Fruit fly (Drosophila melanogaster) whole organism, prepupa: ENCODE measurements around the gene AdamTS-B.

Source experiments
- CG10631 ChIP-seq: fragments of 200-800 bp; sonication (Bioruptor generic); optimal IDR thresholded peaks from 2 replicates; lab custom pipeline; 2016; ENCODE audit warnings: missing biosample characterization, missing genetic modification characterization
- CG10669 ChIP-seq: fragments of 200-800 bp; sonication (Bioruptor generic); optimal IDR thresholded peaks from 3 replicates; lab custom pipeline; 2018; ENCODE audit warnings: missing biosample characterization, mild to moderate bottlenecking, missing genetic modification characterization, moderate library complexity
- CG11294 ChIP-seq: fragments of 200-800 bp; sonication (Bioruptor generic); IDR thresholded peaks from 2 replicates; pipeline ENCODE4 v1.3.6; 2022; ENCODE audit warnings: missing biosample characterization, missing genetic modification characterization
- CG11762 ChIP-seq: fragments of 200-800 bp; sonication (Bioruptor generic); optimal IDR thresholded peaks from 3 replicates; lab custom pipeline; 2016; ENCODE audit warnings: missing biosample characterization, missing genetic modification characterization; ENCODE audit not compliant: insufficient read depth
- CG15336 ChIP-seq: fragments of 200-800 bp; sonication (Bioruptor generic); IDR thresholded peaks from 2 replicates; pipeline ENCODE4 v1.3.6; 2022; ENCODE audit warnings: missing biosample characterization, missing genetic modification characterization
- CG3032 ChIP-seq: fragments of 200-800 bp; optimal IDR thresholded peaks from 2 replicates; lab custom pipeline; 2019; ENCODE audit warnings: missing biosample characterization, mild to moderate bottlenecking, missing genetic modification characterization, moderate library complexity
- CG31627 ChIP-seq: fragments of 200-800 bp; sonication (Bioruptor generic); optimal IDR thresholded peaks from 3 replicates; lab custom pipeline; 2016; ENCODE audit warnings: missing biosample characterization, missing genetic modification characterization
- CG32006 ChIP-seq: fragments of 200-800 bp; sonication (Bioruptor generic); optimal IDR thresholded peaks from 3 replicates; lab custom pipeline; 2017; ENCODE audit warnings: missing biosample characterization, mild to moderate bottlenecking, missing genetic modification characterization
- CG34406 ChIP-seq: fragments of 200-800 bp; sonication (Bioruptor generic); optimal IDR thresholded peaks from 3 replicates; lab custom pipeline; 2016; ENCODE audit warnings: missing biosample characterization, missing genetic modification characterization
- CG6276 ChIP-seq: fragments of 200-800 bp; sonication (Bioruptor generic); optimal IDR thresholded peaks from 2 replicates; lab custom pipeline; 2017; ENCODE audit warnings: missing biosample characterization, mild to moderate bottlenecking, missing genetic modification characterization
- CG6792 ChIP-seq: fragments of 200-800 bp; sonication (Bioruptor generic); optimal IDR thresholded peaks from 3 replicates; lab custom pipeline; 2016; ENCODE audit warnings: missing biosample characterization, missing genetic modification characterization
- CG6808 ChIP-seq: fragments of 200-800 bp; sonication (Bioruptor generic); optimal IDR thresholded peaks from 3 replicates; lab custom pipeline; 2017; ENCODE audit warnings: missing biosample characterization, missing genetic modification characterization, mild to moderate bottlenecking, moderate library complexity, missing genetic modification reagents
- CG6854 ChIP-seq: fragments of 200-800 bp; sonication (Bioruptor generic); optimal IDR thresholded peaks from 2 replicates; lab custom pipeline; 2017; ENCODE audit warnings: missing biosample characterization, mild to moderate bottlenecking, missing genetic modification characterization
- CG7368 ChIP-seq: fragments of 200-800 bp; sonication (Bioruptor generic); optimal IDR thresholded peaks from 3 replicates; lab custom pipeline; 2016; ENCODE audit warnings: missing biosample characterization, missing genetic modification characterization
- CG8632 ChIP-seq: fragments of 200-800 bp; sonication (Bioruptor generic); optimal IDR thresholded peaks from 3 replicates; lab custom pipeline; 2016; ENCODE audit warnings: missing biosample characterization, missing genetic modification characterization
- CG9139 ChIP-seq: fragments of 200-800 bp; sonication (Bioruptor generic); optimal IDR thresholded peaks from 3 replicates; lab custom pipeline; 2017; ENCODE audit warnings: missing biosample characterization, mild to moderate bottlenecking, missing genetic modification characterization
- Eip75B ChIP-seq: fragments of 200-800 bp; sonication (Bioruptor generic); optimal IDR thresholded peaks from 3 replicates; lab custom pipeline; 2016; ENCODE audit warnings: missing biosample characterization, missing genetic modification characterization
- Eip93F ChIP-seq: fragments of 200-800 bp; sonication (Bioruptor generic); optimal IDR thresholded peaks from 2 replicates; lab custom pipeline; 2016; ENCODE audit warnings: missing biosample characterization, mild to moderate bottlenecking, missing genetic modification characterization
- Ets21C ChIP-seq: fragments of 200-800 bp; sonication (Bioruptor generic); optimal IDR thresholded peaks from 3 replicates; lab custom pipeline; 2016; ENCODE audit warnings: missing biosample characterization, missing genetic modification characterization
- Ets96B ChIP-seq: fragments of 200-800 bp; optimal IDR thresholded peaks from 2 replicates; lab custom pipeline; 2019; ENCODE audit warnings: missing biosample characterization, mild to moderate bottlenecking, missing genetic modification characterization, moderate library complexity
- Hr38 ChIP-seq: sonication (Bioruptor generic); optimal IDR thresholded peaks from 2 replicates; lab custom pipeline; 2016; ENCODE audit warnings: missing biosample characterization, missing genetic modification characterization
- Hr4 ChIP-seq: fragments of 200-800 bp; sonication (Bioruptor generic); optimal IDR thresholded peaks from 3 replicates; lab custom pipeline; 2016; ENCODE audit warnings: missing biosample characterization, missing genetic modification characterization
- Met ChIP-seq: fragments of 200-800 bp; sonication (Bioruptor generic); optimal IDR thresholded peaks from 3 replicates; lab custom pipeline; 2016; ENCODE audit warnings: missing biosample characterization, missing genetic modification characterization
- OdsH ChIP-seq: fragments of 200-800 bp; sonication (Bioruptor generic); optimal IDR thresholded peaks from 3 replicates; lab custom pipeline; 2016; ENCODE audit warnings: missing biosample characterization, missing genetic modification characterization
- Smox ChIP-seq: fragments of 200-800 bp; sonication (Bioruptor generic); optimal IDR thresholded peaks from 3 replicates; lab custom pipeline; 2016; ENCODE audit warnings: missing biosample characterization, missing genetic modification characterization
- Sox14 ChIP-seq: fragments of 200-800 bp; sonication (Bioruptor generic); optimal IDR thresholded peaks from 3 replicates; lab custom pipeline; 2016; ENCODE audit warnings: missing biosample characterization, missing genetic modification characterization
- Sox15 ChIP-seq: fragments of 200-800 bp; sonication (Bioruptor generic); optimal IDR thresholded peaks from 3 replicates; lab custom pipeline; 2016; ENCODE audit warnings: missing biosample characterization, missing genetic modification characterization
- achi ChIP-seq: fragments of 200-800 bp; sonication (Bioruptor generic); optimal IDR thresholded peaks from 3 replicates; lab custom pipeline; 2016; ENCODE audit warnings: missing biosample characterization, missing genetic modification characterization
- cyc ChIP-seq: fragments of 200-800 bp; sonication (Bioruptor generic); optimal IDR thresholded peaks from 3 replicates; lab custom pipeline; 2016; ENCODE audit warnings: missing biosample characterization, missing genetic modification characterization
- dsx ChIP-seq: fragments of 200-800 bp; optimal IDR thresholded peaks from 3 replicates; lab custom pipeline; 2019; ENCODE audit warnings: missing biosample characterization, mild to moderate bottlenecking, missing genetic modification characterization, moderate library complexity; ENCODE audit not compliant: poor library complexity, severe bottlenecking
- eg ChIP-seq: fragments of 200-800 bp; sonication (Bioruptor generic); IDR thresholded peaks from 3 replicates; pipeline ENCODE4 v1.3.6; 2022; ENCODE audit warnings: missing biosample characterization, missing genetic modification characterization
- esn ChIP-seq: fragments of 200-800 bp; sonication (Bioruptor generic); optimal IDR thresholded peaks from 2 replicates; lab custom pipeline; 2016; ENCODE audit warnings: missing biosample characterization, mild to moderate bottlenecking, missing genetic modification characterization, moderate library complexity
- fd59A ChIP-seq: fragments of 200-800 bp; sonication (Bioruptor generic); optimal IDR thresholded peaks from 2 replicates; lab custom pipeline; 2017; ENCODE audit warnings: missing biosample characterization, mild to moderate bottlenecking, missing genetic modification characterization, missing genetic modification reagents
- fkh ChIP-seq: fragments of 200-800 bp; sonication (Bioruptor generic); optimal IDR thresholded peaks from 3 replicates; lab custom pipeline; 2017; ENCODE audit warnings: missing biosample characterization, mild to moderate bottlenecking, missing genetic modification characterization, moderate library complexity
- lz ChIP-seq: fragments of 200-800 bp; sonication (Bioruptor generic); optimal IDR thresholded peaks from 3 replicates; lab custom pipeline; 2016; ENCODE audit warnings: missing biosample characterization, missing genetic modification characterization
- net ChIP-seq: fragments of 200-800 bp; sonication (Bioruptor generic); optimal IDR thresholded peaks from 3 replicates; lab custom pipeline; 2016; ENCODE audit warnings: missing biosample characterization, missing genetic modification characterization
- pdm3 ChIP-seq: fragments of 200-800 bp; sonication (Bioruptor generic); optimal IDR thresholded peaks from 3 replicates; lab custom pipeline; 2016; ENCODE audit warnings: missing biosample characterization, missing genetic modification characterization
- salr ChIP-seq, 2 experiments: fragments of 200-800 bp; sonication (Bioruptor generic); optimal IDR thresholded peaks; 3 replicates each; lab custom pipeline; 2016 to 2018; ENCODE audit warnings: missing biosample characterization in 2 of 2, missing genetic modification characterization in 2 of 2, mild to moderate bottlenecking in 1 of 2
- spab ChIP-seq: fragments of 200-800 bp; sonication (Bioruptor generic); optimal IDR thresholded peaks from 2 replicates; lab custom pipeline; 2017; ENCODE audit warnings: missing biosample characterization, mild to moderate bottlenecking, missing genetic modification characterization, missing genetic modification reagents
- ss ChIP-seq, 2 experiments: fragments of 200-800 bp; sonication (Bioruptor generic); optimal IDR thresholded peaks; 2 replicates in 1 of 2; 3 replicates in 1 of 2; lab custom pipeline; 2017 to 2018; ENCODE audit warnings: mild to moderate bottlenecking in 2 of 2, missing biosample characterization in 2 of 2, missing genetic modification characterization in 2 of 2, moderate library complexity in 1 of 2
- svp ChIP-seq: fragments of 200-800 bp; sonication (Bioruptor generic); peaks from one replicate; lab custom pipeline; 2016; ENCODE audit warnings: missing biosample characterization, missing genetic modification characterization
- vri ChIP-seq: fragments of 200-800 bp; sonication (Bioruptor generic); optimal IDR thresholded peaks from 3 replicates; lab custom pipeline; 2016; ENCODE audit warnings: missing biosample characterization, mild to moderate bottlenecking, missing genetic modification characterization

Gene AdamTS-B

DNA sequence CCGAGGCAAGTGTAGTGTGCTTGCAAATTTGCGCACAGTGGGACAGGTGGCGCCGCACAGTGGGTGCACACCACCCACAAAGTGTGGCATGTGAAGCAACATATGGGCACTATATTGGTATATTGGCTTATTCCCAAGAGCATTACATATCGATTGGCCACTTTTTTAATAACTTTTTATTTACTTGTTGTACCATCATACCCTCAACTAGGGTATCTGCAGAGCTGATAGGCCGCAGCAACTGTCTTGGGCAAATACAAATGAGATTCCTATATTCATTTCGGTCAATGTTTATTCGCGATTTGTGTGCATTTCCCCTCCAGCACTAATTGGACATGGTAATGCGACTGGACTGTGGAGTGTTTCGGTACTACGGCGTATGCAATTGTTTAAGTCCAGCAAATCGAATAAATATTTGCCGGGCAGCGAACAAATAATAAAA, 26.4 kb downstream of the AdamTS-B start (continued):
- TF ChIP-seq Hr4 (GFP tag; lab: Kevin White, UChicago) (peak; percentile 94), Smox (GFP tag; lab: Kevin White, UChicago) (peak; percentile 55), CG3032 (tag; lab: Kevin White, UChicago) (peak; percentile 87), fd59A (GFP tag; lab: Kevin White, UChicago) (peak; percentile 76), CG7368 (GFP tag; lab: Kevin White, UChicago) (peak; percentile 85), CG6276 (GFP tag; lab: Kevin White, UChicago) (peak; percentile 87), pdm3 (GFP tag; lab: Kevin White, UChicago) (peak; percentile 90), CG10631 (GFP tag; lab: Kevin White, UChicago) (peak; percentile 87), CG15336 (peak; percentile 88), OdsH (GFP tag; lab: Kevin White, UChicago) (peak; percentile 90), lz (peak; percentile 77), CG11762 (GFP tag; lab: Kevin White, UChicago) (peak; percentile 80), CG6808 (peak; percentile 69), achi (peak; percentile 87), CG10669 (GFP tag; lab: Kevin White, UChicago) (peak; percentile 80), Met (GFP tag; lab: Kevin White, UChicago) (peak; percentile 65), CG32006 (GFP tag; lab: Kevin White, UChicago) (peak; percentile 94), salr (GFP tag; optimal IDR thresholded peaks at IDR 0.05; lab: Kevin White, UChicago) (peak; percentile 72 to 89), Sox15 (peak; percentile 73), Sox14 (GFP tag; lab: Kevin White, UChicago) (peak; percentile 89), CG11294 (GFP tag; lab: Robert Waterston, UW) (peak; percentile 84), svp (GFP tag; lab: Kevin White, UChicago) (peak; percentile 86), Hr38 (peak; percentile 28), esn (GFP tag; lab: Kevin White, UChicago) (peak; percentile 76), net (GFP tag; lab: Kevin White, UChicago) (peak; percentile 88), CG6854 (GFP tag; lab: Kevin White, UChicago) (no peak)

DNA sequence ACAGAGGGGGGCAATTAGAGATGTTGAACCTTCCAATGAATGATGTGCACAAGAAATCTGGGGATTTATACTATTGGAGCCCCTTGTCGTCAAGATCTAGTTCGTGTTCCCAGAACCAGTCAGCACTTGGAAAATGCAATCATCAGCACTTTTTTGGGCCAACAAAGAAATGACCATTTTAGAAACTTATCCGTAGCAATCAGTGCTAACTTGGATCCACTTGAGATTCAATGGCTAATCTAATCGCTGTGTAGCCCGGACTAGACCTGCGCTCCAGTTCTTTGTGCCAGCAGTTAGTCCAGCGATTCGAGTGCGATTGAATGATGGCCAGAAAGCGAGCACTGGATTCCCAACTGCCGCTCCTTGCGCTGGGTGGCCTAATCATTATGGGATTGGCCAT, 34.1 kb downstream of the AdamTS-B start, which contains the start of gene CG15773:
Gene CG15773 (plus strand): TSS at position 301 of the 400 bp plus-strand sequence.
- TF ChIP-seq CG3032 (tag; lab: Kevin White, UChicago), result no peak
- TF ChIP-seq fd59A (GFP tag; lab: Kevin White, UChicago), result no peak
- TF ChIP-seq Hr38, result no peak
- TF ChIP-seq CG32006 (GFP tag; lab: Kevin White, UChicago), result no peak
- no peak for TF ChIP-seq Ets96B (tag; lab: Kevin White, UChicago)
- TF ChIP-seq dsx, result no peak
- no peak for TF ChIP-seq CG31627 (GFP tag; lab: Kevin White, UChicago)
- TF ChIP-seq CG9139 (GFP tag; lab: Kevin White, UChicago), result no peak
- TF ChIP-seq CG6792 (GFP tag; lab: Kevin White, UChicago), result no peak
- TF ChIP-seq CG8632 (GFP tag; lab: Kevin White, UChicago), result no peak
- TF ChIP-seq pdm3 (GFP tag; lab: Kevin White, UChicago), result no peak
- TF ChIP-seq CG10631 (GFP tag; lab: Kevin White, UChicago), result no peak
- TF ChIP-seq eg (GFP tag; lab: Robert Waterston, UW), result no peak
- TF ChIP-seq cyc (GFP tag; lab: Kevin White, UChicago), result no peak
- TF ChIP-seq Ets21C (GFP tag; lab: Kevin White, UChicago), result no peak
- TF ChIP-seq Eip93F, result no peak
- TF ChIP-seq vri (GFP tag; lab: Kevin White, UChicago), result no peak

DNA sequence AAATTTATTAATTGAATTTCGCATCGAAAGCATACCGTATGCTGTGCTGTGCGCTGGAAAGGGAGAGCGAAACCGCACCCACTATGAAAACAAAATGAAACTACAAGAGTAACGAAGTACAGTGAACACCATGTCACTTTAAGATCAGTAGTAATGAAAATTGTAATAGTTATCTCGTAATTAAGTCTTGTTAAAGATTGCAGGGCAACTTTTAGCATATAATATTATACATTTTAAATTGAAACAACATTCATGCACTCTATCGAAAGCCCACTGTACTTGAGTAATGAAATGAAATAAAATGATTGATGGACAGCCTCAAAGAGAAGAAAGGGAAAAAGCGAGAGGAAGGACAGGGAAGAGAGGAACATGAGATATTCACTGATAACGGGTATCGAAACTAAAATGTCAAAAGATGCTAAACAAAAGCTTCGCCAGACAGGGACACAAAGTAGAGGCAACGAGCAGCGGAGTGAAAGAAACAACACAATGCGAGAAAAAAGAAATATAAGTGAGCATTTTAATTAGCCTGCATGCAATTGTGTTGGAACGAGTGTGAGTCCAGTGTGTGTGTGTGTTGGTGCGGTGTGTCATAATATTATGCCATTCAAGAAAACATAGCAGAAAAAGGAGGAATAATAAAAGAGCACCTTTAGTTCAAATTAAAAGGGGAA, 37.0 kb downstream of the AdamTS-B start:
- TF ChIP-seq Met (GFP tag; lab: Kevin White, UChicago) (peak; percentile 95), fkh (peak; percentile 18), ss (GFP tag; optimal IDR thresholded peaks at IDR 0.05; lab: Kevin White, UChicago) (peak; percentile 76 to 93), Smox (GFP tag; lab: Kevin White, UChicago) (peak; percentile 92), Sox15 (peak; percentile 91), esn (GFP tag; lab: Kevin White, UChicago) (peak; percentile 95), cyc (GFP tag; lab: Kevin White, UChicago) (peak; percentile 79), Sox14 (GFP tag; lab: Kevin White, UChicago) (peak; percentile 92), CG7368 (GFP tag; lab: Kevin White, UChicago) (peak; percentile 81), CG6854 (GFP tag; lab: Kevin White, UChicago) (no peak), net (GFP tag; lab: Kevin White, UChicago) (peak; percentile 90), CG15336 (peak; percentile 89), CG34406 (GFP tag; lab: Kevin White, UChicago) (peak; percentile 95), Ets21C (GFP tag; lab: Kevin White, UChicago) (peak; percentile 88), spab (GFP tag; lab: Kevin White, UChicago) (peak; percentile 71), svp (GFP tag; lab: Kevin White, UChicago) (peak; percentile 97), CG11762 (GFP tag; lab: Kevin White, UChicago) (peak; percentile 73), CG11294 (GFP tag; lab: Robert Waterston, UW) (peak; percentile 86), CG32006 (GFP tag; lab: Kevin White, UChicago) (peak; percentile 90), pdm3 (GFP tag; lab: Kevin White, UChicago) (peak; percentile 95), Eip75B (GFP tag; lab: Kevin White, UChicago) (peak; percentile 93), Hr38 (no peak), fd59A (GFP tag; lab: Kevin White, UChicago) (peak; percentile 81)
